Fruit fly (Drosophila melanogaster) whole organism, prepupa: Measurements from ENCODE around the gene CG9757.

Experiments
- CG11294 ChIP-seq: fragments of 200-800 bp; sonication (Bioruptor generic); IDR thresholded peaks from 2 replicates; pipeline ENCODE4 v1.3.6; 2022; ENCODE audit warnings: missing biosample characterization, missing genetic modification characterization
- CG16779 ChIP-seq: fragments of 200-800 bp; sonication (Bioruptor generic); optimal IDR thresholded peaks from 3 replicates; lab custom pipeline; 2017; ENCODE audit warnings: missing biosample characterization, mild to moderate bottlenecking, missing genetic modification characterization
- CG32006 ChIP-seq: fragments of 200-800 bp; sonication (Bioruptor generic); optimal IDR thresholded peaks from 3 replicates; lab custom pipeline; 2017; ENCODE audit warnings: missing biosample characterization, mild to moderate bottlenecking, missing genetic modification characterization
- CG34406 ChIP-seq: fragments of 200-800 bp; sonication (Bioruptor generic); optimal IDR thresholded peaks from 3 replicates; lab custom pipeline; 2016; ENCODE audit warnings: missing biosample characterization, missing genetic modification characterization
- CG3919 ChIP-seq: fragments of 200-800 bp; sonication (Bioruptor generic); optimal IDR thresholded peaks from 3 replicates; lab custom pipeline; 2016; ENCODE audit warnings: missing biosample characterization, missing genetic modification characterization
- CG4318 ChIP-seq: fragments of 200-800 bp; sonication (Bioruptor generic); optimal IDR thresholded peaks from 3 replicates; lab custom pipeline; 2017; ENCODE audit warnings: missing biosample characterization, mild to moderate bottlenecking, missing genetic modification characterization
- CG6163 ChIP-seq: fragments of 200-800 bp; sonication (Bioruptor generic); IDR thresholded peaks from 3 replicates; pipeline ENCODE4 v1.3.6; 2022; ENCODE audit warnings: missing biosample characterization, missing genetic modification characterization
- CG9139 ChIP-seq: fragments of 200-800 bp; sonication (Bioruptor generic); optimal IDR thresholded peaks from 3 replicates; lab custom pipeline; 2017; ENCODE audit warnings: missing biosample characterization, mild to moderate bottlenecking, missing genetic modification characterization
- Hr4 ChIP-seq: fragments of 200-800 bp; sonication (Bioruptor generic); optimal IDR thresholded peaks from 3 replicates; lab custom pipeline; 2016; ENCODE audit warnings: missing biosample characterization, missing genetic modification characterization
- Smox ChIP-seq: fragments of 200-800 bp; sonication (Bioruptor generic); optimal IDR thresholded peaks from 3 replicates; lab custom pipeline; 2016; ENCODE audit warnings: missing biosample characterization, missing genetic modification characterization
- salr ChIP-seq, 2 experiments: fragments of 200-800 bp; sonication (Bioruptor generic); optimal IDR thresholded peaks; 3 replicates each; lab custom pipeline; 2016 to 2018; ENCODE audit warnings: missing biosample characterization in 2 of 2, missing genetic modification characterization in 2 of 2, mild to moderate bottlenecking in 1 of 2
- ss ChIP-seq, 2 experiments: fragments of 200-800 bp; sonication (Bioruptor generic); optimal IDR thresholded peaks; 2 replicates in 1 of 2; 3 replicates in 1 of 2; lab custom pipeline; 2017 to 2018; ENCODE audit warnings: mild to moderate bottlenecking in 2 of 2, missing biosample characterization in 2 of 2, missing genetic modification characterization in 2 of 2, moderate library complexity in 1 of 2
- topi ChIP-seq: fragments of 200-800 bp; sonication (Bioruptor generic); optimal IDR thresholded peaks from 3 replicates; lab custom pipeline; 2016; ENCODE audit warnings: missing biosample characterization, missing genetic modification characterization

dm6 chr3R:13600539-13600938 lies 11.7 kb downstream of the CG9757 start:
- TF ChIP-seq CG34406 (GFP tag; lab: Kevin White, UChicago): no peak
- peak; percentile 8 for TF ChIP-seq CG32006 (GFP tag; lab: Kevin White, UChicago)
- no peak for TF ChIP-seq salr (GFP tag; optimal IDR thresholded peaks at IDR 0.05; lab: Kevin White, UChicago)
- TF ChIP-seq ss (GFP tag; optimal IDR thresholded peaks at IDR 0.05; lab: Kevin White, UChicago): no peak
- TF ChIP-seq CG11294 (GFP tag; lab: Robert Waterston, UW): no peak
- TF ChIP-seq CG9139 (GFP tag; lab: Kevin White, UChicago): no peak
- no peak for TF ChIP-seq topi (GFP tag; lab: Kevin White, UChicago)
- TF ChIP-seq CG16779 (tag; lab: Kevin White, UChicago): no peak
- TF ChIP-seq CG3919 (GFP tag; lab: Kevin White, UChicago): no peak
- no peak for TF ChIP-seq CG6163 (GFP tag; lab: Robert Waterston, UW)
- TF ChIP-seq CG4318 (GFP tag; lab: Kevin White, UChicago): no peak
- TF ChIP-seq Hr4: no peak
- TF ChIP-seq Smox: no peak
